Worm (Caenorhabditis elegans) whole organism, midembryonic: ENCODE results near the gene rde-11.

Experiments used
- T22C8.4 ChIP-seq: fragments of 200-800 bp; sonication (Bioruptor generic); IDR thresholded peaks from 2 replicates; pipeline ENCODE4 v1.3.6; 2022; ENCODE audit warnings: missing genetic modification characterization, missing compliant biosample characterization
- cog-1 ChIP-seq: sonication (generic microtip); optimal IDR thresholded peaks from 2 replicates; lab custom pipeline; 2016; ENCODE audit warnings: missing genetic modification characterization, missing compliant biosample characterization
- flt-1 ChIP-seq: fragments of 200-800 bp; sonication (Bioruptor generic); IDR thresholded peaks from 2 replicates; pipeline ENCODE4 v1.3.6; 2022; ENCODE audit warnings: missing genetic modification characterization, missing compliant biosample characterization
- klf-2 ChIP-seq: fragments of 200-800 bp; sonication (Bioruptor generic); conservative IDR thresholded peaks from 2 replicates; pipeline ENCODE4 v1.3.6; 2022; ENCODE audit warnings: missing genetic modification reagents, missing genetic modification characterization, missing compliant biosample characterization
- med-1 ChIP-seq: sonication (generic microtip); optimal IDR thresholded peaks from 2 replicates; lab custom pipeline; 2017; ENCODE audit warnings: missing genetic modification characterization, mild to moderate bottlenecking, missing compliant biosample characterization, antibody characterized with exemption, missing genetic modification reagents; ENCODE audit not compliant: insufficient read depth
- ref-1 ChIP-seq: fragments of 200-800 bp; sonication (Bioruptor generic); conservative IDR thresholded peaks from 2 replicates; pipeline ENCODE4 v1.3.6; 2022; ENCODE audit warnings: missing genetic modification reagents, missing genetic modification characterization, missing compliant biosample characterization
- ztf-23 ChIP-seq: fragments of 200-800 bp; sonication (Bioruptor generic); IDR thresholded peaks from 2 replicates; pipeline ENCODE4 v1.3.6; 2022; ENCODE audit warnings: missing genetic modification reagents, missing genetic modification characterization, missing compliant biosample characterization
- ztf-29 ChIP-seq: fragments of 200-800 bp; sonication (Bioruptor generic); IDR thresholded peaks from 2 replicates; pipeline ENCODE4 v1.3.6; 2022; ENCODE audit warnings: missing genetic modification reagents, missing genetic modification characterization, missing compliant biosample characterization

- TF ChIP-seq med-1 (GFP tag; lab: Kevin White, UChicago) (no peak), T22C8.4 (no peak), cog-1 (tag; lab: Kevin White, UChicago) (no peak), ztf-23 (GFP tag; lab: Robert Waterston, UW) (no peak), klf-2 (GFP tag; lab: Robert Waterston, UW) (no peak), flt-1 (GFP tag; lab: Robert Waterston, UW) (no peak), ztf-29 (GFP tag; lab: Robert Waterston, UW) (no peak), ref-1 (GFP tag; lab: Robert Waterston, UW) (no peak)
These were observed 5.9 kb downstream of the rde-11 start for ce11 chrIV:13110876-13111275.
